Fruit fly (Drosophila melanogaster) whole organism, prepupa: ENCODE measurements around the gene Npc2e.

Experiments used
- Blimp-1 ChIP-seq: fragments of 200-800 bp; sonication (Bioruptor generic); optimal IDR thresholded peaks from 3 replicates; lab custom pipeline; 2017; ENCODE audit warnings: missing biosample characterization, missing genetic modification characterization, mild to moderate bottlenecking, moderate library complexity, missing genetic modification reagents
- CG10631 ChIP-seq: fragments of 200-800 bp; sonication (Bioruptor generic); optimal IDR thresholded peaks from 2 replicates; lab custom pipeline; 2016; ENCODE audit warnings: missing biosample characterization, missing genetic modification characterization
- CG10669 ChIP-seq: fragments of 200-800 bp; sonication (Bioruptor generic); optimal IDR thresholded peaks from 3 replicates; lab custom pipeline; 2018; ENCODE audit warnings: missing biosample characterization, mild to moderate bottlenecking, missing genetic modification characterization, moderate library complexity
- CG11294 ChIP-seq: fragments of 200-800 bp; sonication (Bioruptor generic); IDR thresholded peaks from 2 replicates; pipeline ENCODE4 v1.3.6; 2022; ENCODE audit warnings: missing biosample characterization, missing genetic modification characterization
- CG11762 ChIP-seq: fragments of 200-800 bp; sonication (Bioruptor generic); optimal IDR thresholded peaks from 3 replicates; lab custom pipeline; 2016; ENCODE audit warnings: missing biosample characterization, missing genetic modification characterization; ENCODE audit not compliant: insufficient read depth
- CG11902 ChIP-seq: fragments of 200-800 bp; sonication (Bioruptor generic); optimal IDR thresholded peaks from 3 replicates; lab custom pipeline; 2016; ENCODE audit warnings: missing biosample characterization, missing genetic modification characterization
- CG15336 ChIP-seq: fragments of 200-800 bp; sonication (Bioruptor generic); IDR thresholded peaks from 2 replicates; pipeline ENCODE4 v1.3.6; 2022; ENCODE audit warnings: missing biosample characterization, missing genetic modification characterization
- CG16779 ChIP-seq: fragments of 200-800 bp; sonication (Bioruptor generic); optimal IDR thresholded peaks from 3 replicates; lab custom pipeline; 2017; ENCODE audit warnings: missing biosample characterization, mild to moderate bottlenecking, missing genetic modification characterization
- CG3032 ChIP-seq: fragments of 200-800 bp; optimal IDR thresholded peaks from 2 replicates; lab custom pipeline; 2019; ENCODE audit warnings: missing biosample characterization, mild to moderate bottlenecking, missing genetic modification characterization, moderate library complexity
- CG32006 ChIP-seq: fragments of 200-800 bp; sonication (Bioruptor generic); optimal IDR thresholded peaks from 3 replicates; lab custom pipeline; 2017; ENCODE audit warnings: missing biosample characterization, mild to moderate bottlenecking, missing genetic modification characterization
- CG6163 ChIP-seq: fragments of 200-800 bp; sonication (Bioruptor generic); IDR thresholded peaks from 3 replicates; pipeline ENCODE4 v1.3.6; 2022; ENCODE audit warnings: missing biosample characterization, missing genetic modification characterization
- CG6792 ChIP-seq: fragments of 200-800 bp; sonication (Bioruptor generic); optimal IDR thresholded peaks from 3 replicates; lab custom pipeline; 2016; ENCODE audit warnings: missing biosample characterization, missing genetic modification characterization
- CG6808 ChIP-seq: fragments of 200-800 bp; sonication (Bioruptor generic); optimal IDR thresholded peaks from 3 replicates; lab custom pipeline; 2017; ENCODE audit warnings: missing biosample characterization, missing genetic modification characterization, mild to moderate bottlenecking, moderate library complexity, missing genetic modification reagents
- CG6854 ChIP-seq: fragments of 200-800 bp; sonication (Bioruptor generic); optimal IDR thresholded peaks from 2 replicates; lab custom pipeline; 2017; ENCODE audit warnings: missing biosample characterization, mild to moderate bottlenecking, missing genetic modification characterization
- CG7368 ChIP-seq: fragments of 200-800 bp; sonication (Bioruptor generic); optimal IDR thresholded peaks from 3 replicates; lab custom pipeline; 2016; ENCODE audit warnings: missing biosample characterization, missing genetic modification characterization
- CG8119 ChIP-seq: fragments of 200-800 bp; sonication (Bioruptor generic); IDR thresholded peaks from 3 replicates; pipeline ENCODE4 v1.3.6; 2022; ENCODE audit warnings: missing biosample characterization, missing genetic modification characterization
- CG8319 ChIP-seq: fragments of 200-800 bp; sonication (Bioruptor generic); optimal IDR thresholded peaks from 3 replicates; lab custom pipeline; 2016; ENCODE audit warnings: missing biosample characterization, missing genetic modification characterization
- CG8632 ChIP-seq: fragments of 200-800 bp; sonication (Bioruptor generic); optimal IDR thresholded peaks from 3 replicates; lab custom pipeline; 2016; ENCODE audit warnings: missing biosample characterization, missing genetic modification characterization
- Eip78C ChIP-seq: fragments of 200-800 bp; sonication (Bioruptor generic); peaks from one replicate; lab custom pipeline; 2016; ENCODE audit warnings: missing biosample characterization, missing genetic modification characterization
- Eip93F ChIP-seq: fragments of 200-800 bp; sonication (Bioruptor generic); optimal IDR thresholded peaks from 2 replicates; lab custom pipeline; 2016; ENCODE audit warnings: missing biosample characterization, mild to moderate bottlenecking, missing genetic modification characterization
- Ets21C ChIP-seq: fragments of 200-800 bp; sonication (Bioruptor generic); optimal IDR thresholded peaks from 3 replicates; lab custom pipeline; 2016; ENCODE audit warnings: missing biosample characterization, missing genetic modification characterization
- Ets96B ChIP-seq: fragments of 200-800 bp; optimal IDR thresholded peaks from 2 replicates; lab custom pipeline; 2019; ENCODE audit warnings: missing biosample characterization, mild to moderate bottlenecking, missing genetic modification characterization, moderate library complexity
- Gug ChIP-seq: fragments of 200-800 bp; sonication (Bioruptor generic); IDR thresholded peaks from 2 replicates; pipeline ENCODE4 v1.3.6; 2022; ENCODE audit warnings: missing biosample characterization, missing genetic modification characterization
- Hr39 ChIP-seq: fragments of 200-800 bp; sonication (Bioruptor generic); optimal IDR thresholded peaks from 2 replicates; lab custom pipeline; 2016; ENCODE audit warnings: missing biosample characterization, missing genetic modification characterization
- Hr4 ChIP-seq: fragments of 200-800 bp; sonication (Bioruptor generic); optimal IDR thresholded peaks from 3 replicates; lab custom pipeline; 2016; ENCODE audit warnings: missing biosample characterization, missing genetic modification characterization
- Lpt ChIP-seq: fragments of 200-800 bp; sonication (Bioruptor generic); optimal IDR thresholded peaks from 3 replicates; lab custom pipeline; 2016; ENCODE audit warnings: missing biosample characterization, missing genetic modification characterization
- OdsH ChIP-seq: fragments of 200-800 bp; sonication (Bioruptor generic); optimal IDR thresholded peaks from 3 replicates; lab custom pipeline; 2016; ENCODE audit warnings: missing biosample characterization, missing genetic modification characterization
- Smox ChIP-seq: fragments of 200-800 bp; sonication (Bioruptor generic); optimal IDR thresholded peaks from 3 replicates; lab custom pipeline; 2016; ENCODE audit warnings: missing biosample characterization, missing genetic modification characterization
- Sox102F ChIP-seq: fragments of 200-800 bp; sonication (Bioruptor generic); optimal IDR thresholded peaks from 2 replicates; lab custom pipeline; 2016; ENCODE audit warnings: missing biosample characterization, mild to moderate bottlenecking, missing genetic modification characterization
- Sox14 ChIP-seq: fragments of 200-800 bp; sonication (Bioruptor generic); optimal IDR thresholded peaks from 3 replicates; lab custom pipeline; 2016; ENCODE audit warnings: missing biosample characterization, missing genetic modification characterization
- Sox15 ChIP-seq: fragments of 200-800 bp; sonication (Bioruptor generic); optimal IDR thresholded peaks from 3 replicates; lab custom pipeline; 2016; ENCODE audit warnings: missing biosample characterization, missing genetic modification characterization
- achi ChIP-seq: fragments of 200-800 bp; sonication (Bioruptor generic); optimal IDR thresholded peaks from 3 replicates; lab custom pipeline; 2016; ENCODE audit warnings: missing biosample characterization, missing genetic modification characterization
- acj6 ChIP-seq: fragments of 200-800 bp; sonication (Bioruptor generic); optimal IDR thresholded peaks from 3 replicates; lab custom pipeline; 2016; ENCODE audit warnings: missing biosample characterization, missing genetic modification characterization
- dac ChIP-seq: fragments of 200-800 bp; sonication (Bioruptor generic); optimal IDR thresholded peaks from 2 replicates; lab custom pipeline; 2017; ENCODE audit warnings: missing biosample characterization, mild to moderate bottlenecking, missing genetic modification characterization
- dsx ChIP-seq: fragments of 200-800 bp; optimal IDR thresholded peaks from 3 replicates; lab custom pipeline; 2019; ENCODE audit warnings: missing biosample characterization, mild to moderate bottlenecking, missing genetic modification characterization, moderate library complexity; ENCODE audit not compliant: poor library complexity, severe bottlenecking
- esn ChIP-seq: fragments of 200-800 bp; sonication (Bioruptor generic); optimal IDR thresholded peaks from 2 replicates; lab custom pipeline; 2016; ENCODE audit warnings: missing biosample characterization, mild to moderate bottlenecking, missing genetic modification characterization, moderate library complexity
- fd59A ChIP-seq: fragments of 200-800 bp; sonication (Bioruptor generic); optimal IDR thresholded peaks from 2 replicates; lab custom pipeline; 2017; ENCODE audit warnings: missing biosample characterization, mild to moderate bottlenecking, missing genetic modification characterization, missing genetic modification reagents
- fd85E ChIP-seq: fragments of 200-800 bp; sonication (Bioruptor generic); optimal IDR thresholded peaks from 3 replicates; lab custom pipeline; 2016; ENCODE audit warnings: missing biosample characterization, missing genetic modification characterization
- fkh ChIP-seq: fragments of 200-800 bp; sonication (Bioruptor generic); optimal IDR thresholded peaks from 3 replicates; lab custom pipeline; 2017; ENCODE audit warnings: missing biosample characterization, mild to moderate bottlenecking, missing genetic modification characterization, moderate library complexity
- lz ChIP-seq: fragments of 200-800 bp; sonication (Bioruptor generic); optimal IDR thresholded peaks from 3 replicates; lab custom pipeline; 2016; ENCODE audit warnings: missing biosample characterization, missing genetic modification characterization
- net ChIP-seq: fragments of 200-800 bp; sonication (Bioruptor generic); optimal IDR thresholded peaks from 3 replicates; lab custom pipeline; 2016; ENCODE audit warnings: missing biosample characterization, missing genetic modification characterization
- pdm3 ChIP-seq: fragments of 200-800 bp; sonication (Bioruptor generic); optimal IDR thresholded peaks from 3 replicates; lab custom pipeline; 2016; ENCODE audit warnings: missing biosample characterization, missing genetic modification characterization
- salr ChIP-seq, 2 experiments: fragments of 200-800 bp; sonication (Bioruptor generic); optimal IDR thresholded peaks; 3 replicates each; lab custom pipeline; 2016 to 2018; ENCODE audit warnings: missing biosample characterization in 2 of 2, missing genetic modification characterization in 2 of 2, mild to moderate bottlenecking in 1 of 2
- spab ChIP-seq: fragments of 200-800 bp; sonication (Bioruptor generic); optimal IDR thresholded peaks from 2 replicates; lab custom pipeline; 2017; ENCODE audit warnings: missing biosample characterization, mild to moderate bottlenecking, missing genetic modification characterization, missing genetic modification reagents
- ss ChIP-seq, 2 experiments: fragments of 200-800 bp; sonication (Bioruptor generic); optimal IDR thresholded peaks; 2 replicates in 1 of 2; 3 replicates in 1 of 2; lab custom pipeline; 2017 to 2018; ENCODE audit warnings: mild to moderate bottlenecking in 2 of 2, missing biosample characterization in 2 of 2, missing genetic modification characterization in 2 of 2, moderate library complexity in 1 of 2
- svp ChIP-seq: fragments of 200-800 bp; sonication (Bioruptor generic); peaks from one replicate; lab custom pipeline; 2016; ENCODE audit warnings: missing biosample characterization, missing genetic modification characterization

Gene Npc2e

dm6 chr3R:10079267-10079987 is 26.3 kb downstream of the Npc2e start (continued):
- TF ChIP-seq ss (GFP tag; optimal IDR thresholded peaks at IDR 0.05; lab: Kevin White, UChicago) (peak in 1 of 2 experiments; percentile 17), achi (GFP tag; lab: Kevin White, UChicago) (peak; percentile 72), net (peak; percentile 79), CG11902 (GFP tag; lab: Kevin White, UChicago) (no peak), CG8119 (GFP tag; lab: Robert Waterston, UW) (peak; percentile 80), esn (GFP tag; lab: Kevin White, UChicago) (peak; percentile 61), CG6792 (GFP tag; lab: Kevin White, UChicago) (peak; percentile 32), CG6163 (GFP tag; lab: Robert Waterston, UW) (peak; percentile 84), lz (GFP tag; lab: Kevin White, UChicago) (peak; percentile 42), CG7368 (peak; percentile 52), OdsH (GFP tag; lab: Kevin White, UChicago) (peak; percentile 80), Lpt (peak; percentile 37), CG15336 (peak; percentile 82), CG10669 (GFP tag; lab: Kevin White, UChicago) (peak; percentile 68), fkh (GFP tag; lab: Kevin White, UChicago) (no peak), Smox (GFP tag; lab: Kevin White, UChicago) (peak; percentile 45), acj6 (GFP tag; lab: Kevin White, UChicago) (peak; percentile 71), CG6854 (GFP tag; lab: Kevin White, UChicago) (no peak), Ets96B (tag; lab: Kevin White, UChicago) (peak; percentile 74), Hr39 (GFP tag; lab: Kevin White, UChicago) (peak; percentile 54), pdm3 (GFP tag; lab: Kevin White, UChicago) (peak; percentile 74), Sox102F (peak; percentile 26), CG8319 (GFP tag; lab: Kevin White, UChicago) (peak; percentile 56), Hr4 (GFP tag; lab: Kevin White, UChicago) (peak; percentile 84), CG8632 (GFP tag; lab: Kevin White, UChicago) (peak; percentile 39), Ets21C (peak; percentile 43), dsx (GFP tag; lab: Kevin White, UChicago) (peak; percentile 1), svp (peak; percentile 23), Sox14 (GFP tag; lab: Kevin White, UChicago) (peak; percentile 67), Blimp-1 (GFP tag; lab: Kevin White, UChicago) (peak; percentile 32), CG16779 (peak; percentile 33), Gug (GFP tag; lab: Robert Waterston, UW) (peak; percentile 78), Eip93F (GFP tag; lab: Kevin White, UChicago) (no peak), CG32006 (GFP tag; lab: Kevin White, UChicago) (peak; percentile 81), dac (GFP tag; lab: Kevin White, UChicago) (peak; percentile 13), Eip78C (GFP tag; lab: Kevin White, UChicago) (peak; percentile 92), CG10631 (GFP tag; lab: Kevin White, UChicago) (peak; percentile 73)

DNA sequence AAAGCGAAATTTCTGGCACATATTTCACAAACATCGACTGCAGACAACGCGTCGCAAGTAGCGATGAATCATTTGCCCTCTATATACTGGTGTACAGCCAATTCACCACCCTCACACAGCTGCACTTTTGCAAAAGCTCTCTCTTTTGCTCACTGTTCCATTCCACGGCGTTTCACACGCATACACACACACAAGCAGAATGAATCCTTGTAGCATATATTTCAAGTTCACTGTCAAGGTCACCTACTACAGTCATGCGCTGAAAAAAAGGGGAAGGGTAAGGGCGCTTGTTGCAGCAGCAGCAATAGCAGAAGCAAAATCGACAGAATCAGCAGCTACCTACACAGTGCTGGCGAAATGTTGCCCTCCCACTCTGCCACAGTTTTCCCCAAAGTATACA is 27.6 kb downstream of the Npc2e start:
- TF ChIP-seq CG8632 (GFP tag; lab: Kevin White, UChicago), result no peak
- no peak for TF ChIP-seq CG32006 (GFP tag; lab: Kevin White, UChicago)
- TF ChIP-seq salr (GFP tag; optimal IDR thresholded peaks at IDR 0.05; lab: Kevin White, UChicago), result peak in 1 of 2 experiments; percentile 17
- peak in 1 of 2 experiments; percentile 14 for TF ChIP-seq ss (GFP tag; optimal IDR thresholded peaks at IDR 0.05; lab: Kevin White, UChicago)
- TF ChIP-seq CG11294 (GFP tag; lab: Robert Waterston, UW), result no peak
- peak; percentile 6 for TF ChIP-seq CG6854 (GFP tag; lab: Kevin White, UChicago)
- no peak for TF ChIP-seq achi (GFP tag; lab: Kevin White, UChicago)
- TF ChIP-seq CG11762 (GFP tag; lab: Kevin White, UChicago), result no peak
- TF ChIP-seq Sox15 (GFP tag; lab: Kevin White, UChicago), result no peak
- TF ChIP-seq svp, result no peak
- TF ChIP-seq net, result no peak
- TF ChIP-seq spab (GFP tag; lab: Kevin White, UChicago), result no peak
- TF ChIP-seq CG11902 (GFP tag; lab: Kevin White, UChicago), result no peak
- 0 out of 3 replicates have a peak, but pooled peaks have one; percentile 11 for TF ChIP-seq CG6163 (GFP tag; lab: Robert Waterston, UW)
- TF ChIP-seq dac (GFP tag; lab: Kevin White, UChicago), result no peak
- TF ChIP-seq Sox14 (GFP tag; lab: Kevin White, UChicago), result no peak
- TF ChIP-seq Ets96B (tag; lab: Kevin White, UChicago), result no peak
- no peak for TF ChIP-seq acj6 (GFP tag; lab: Kevin White, UChicago)
- no peak for TF ChIP-seq CG16779
- no peak for TF ChIP-seq dsx (GFP tag; lab: Kevin White, UChicago)
- TF ChIP-seq fd85E, result no peak
- TF ChIP-seq CG6808 (GFP tag; lab: Kevin White, UChicago), result no peak
- no peak for TF ChIP-seq Ets21C
- no peak for TF ChIP-seq fd59A
- peak; percentile 6 for TF ChIP-seq CG3032 (tag; lab: Kevin White, UChicago)
- TF ChIP-seq fkh (GFP tag; lab: Kevin White, UChicago), result no peak
- peak; percentile 29 for TF ChIP-seq Hr39 (GFP tag; lab: Kevin White, UChicago)
- TF ChIP-seq Gug (GFP tag; lab: Robert Waterston, UW), result no peak
